Fruit fly (Drosophila melanogaster) whole organism, embryonic: ENCODE measurements around the gene NijB.

Source experiments
- Bgb ChIP-seq: fragments of 200-800 bp; sonication (Bioruptor generic); IDR thresholded peaks from 2 replicates; pipeline ENCODE4 v1.3.6; 2022; ENCODE audit warnings: missing biosample characterization, missing genetic modification characterization; ENCODE audit not compliant: partially characterized antibody
- CG15011 ChIP-seq: fragments of 200-800 bp; sonication (Bioruptor generic); optimal IDR thresholded peaks from 3 replicates; lab custom pipeline; 2018; ENCODE audit warnings: missing biosample characterization, mild to moderate bottlenecking, missing genetic modification characterization
- CG16779 ChIP-seq: fragments of 200-800 bp; sonication (Bioruptor generic); IDR thresholded peaks from 2 replicates; pipeline ENCODE4 v1.3.6; 2022; ENCODE audit warnings: missing biosample characterization, missing genetic modification characterization
- CG6854 ChIP-seq: fragments of 200-800 bp; sonication (Bioruptor generic); optimal IDR thresholded peaks from 3 replicates; lab custom pipeline; 2017; ENCODE audit warnings: missing biosample characterization, mild to moderate bottlenecking, missing genetic modification characterization
- CG7745 ChIP-seq: fragments of 200-800 bp; sonication (Bioruptor generic); optimal IDR thresholded peaks from 2 replicates; lab custom pipeline; 2018; ENCODE audit warnings: missing biosample characterization, mild to moderate bottlenecking, missing genetic modification characterization, moderate library complexity
- CG8281 ChIP-seq: fragments of 200-800 bp; sonication (Bioruptor generic); optimal IDR thresholded peaks from 2 replicates; lab custom pipeline; 2018; ENCODE audit warnings: missing biosample characterization, mild to moderate bottlenecking, missing genetic modification characterization, moderate library complexity
- Dip2 ChIP-seq: fragments of 200-800 bp; sonication (Bioruptor generic); IDR thresholded peaks from 2 replicates; pipeline ENCODE4 v1.3.6; 2022; ENCODE audit warnings: missing biosample characterization, missing genetic modification characterization
- TFAM ChIP-seq: fragments of 200-800 bp; sonication (Bioruptor generic); optimal IDR thresholded peaks from 2 replicates; lab custom pipeline; 2017; ENCODE audit warnings: missing biosample characterization, missing genetic modification characterization, inconsistent platforms
- ems ChIP-seq: fragments of 200-800 bp; sonication (Bioruptor generic); optimal IDR thresholded peaks from 3 replicates; lab custom pipeline; 2016; ENCODE audit warnings: missing biosample characterization, missing genetic modification characterization
- fd64A ChIP-seq: fragments of 200-800 bp; sonication (Bioruptor generic); optimal IDR thresholded peaks from 3 replicates; lab custom pipeline; 2018; ENCODE audit warnings: missing biosample characterization, mild to moderate bottlenecking, missing genetic modification characterization
- grau ChIP-seq: fragments of 200-800 bp; optimal IDR thresholded peaks from 3 replicates; lab custom pipeline; 2019; ENCODE audit warnings: missing biosample characterization, mild to moderate bottlenecking, missing genetic modification characterization, moderate library complexity
- jigr1 ChIP-seq: fragments of 200-800 bp; sonication (Bioruptor generic); IDR thresholded peaks from 3 replicates; pipeline ENCODE4 v1.3.6; 2022; ENCODE audit warnings: missing biosample characterization, missing genetic modification characterization
- lov ChIP-seq, 2 experiments: fragments of 200-800 bp in 1 of 2; fragments of >200 bp in 1 of 2; sonication (Bioruptor generic) in 1 of 2; IDR thresholded peaks in 1 of 2; optimal IDR thresholded peaks in 1 of 2; 2 replicates in 1 of 2; 3 replicates in 1 of 2; pipeline versions ENCODE4 v1.3.6 to Lab custom; 2017 to 2022; ENCODE audit warnings: missing biosample characterization in 1 of 2, missing genetic modification characterization in 1 of 2
- prd ChIP-seq, 3 experiments: fragments of >200 bp in 2 of 3; fragments of 200-800 bp in 1 of 3; sonication (Bioruptor generic) in 1 of 3; optimal IDR thresholded peaks in 2 of 3; IDR thresholded peaks in 1 of 3; 2 replicates in 2 of 3; 3 replicates in 1 of 3; pipeline versions ENCODE4 v1.3.6 to Lab custom; 2017 to 2022; ENCODE audit warnings: missing biosample characterization in 1 of 3, missing genetic modification characterization in 1 of 3

DNA sequence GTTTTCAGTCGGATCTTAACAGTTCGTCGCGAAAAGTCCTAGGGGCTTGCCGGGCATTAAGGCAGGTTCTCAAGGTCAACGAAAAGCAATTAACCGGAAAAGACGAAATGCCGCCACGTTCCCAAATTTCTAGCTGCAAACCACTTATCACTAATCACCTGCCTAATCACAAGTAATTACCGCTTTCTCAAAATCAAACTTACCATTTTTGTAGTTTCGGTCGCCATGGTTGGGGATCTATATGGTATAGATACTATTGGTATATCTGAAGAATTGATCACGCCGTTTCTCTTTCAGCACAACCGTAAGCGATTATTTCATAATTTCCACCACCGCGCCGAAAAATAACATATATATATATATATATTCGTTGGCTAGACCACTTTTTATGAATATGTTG lies 46.4 kb upstream of the NijB start:
- TF ChIP-seq CG6854 (GFP tag; lab: Kevin White, UChicago) (no peak), grau (tag; lab: Kevin White, UChicago) (no peak), prd (optimal IDR thresholded peaks at IDR 0.05; lab: Kevin White, UChicago) (no peak), prd (GFP tag; IDR thresholded peaks at IDR 0.05; lab: Robert Waterston, UW) (no peak), Dip2 (no peak), ems (GFP tag; lab: Kevin White, UChicago) (no peak), TFAM (GFP tag; lab: Kevin White, UChicago) (no peak), CG8281 (tag; lab: Kevin White, UChicago) (no peak), jigr1 (GFP tag; lab: Robert Waterston, UW) (no peak), lov (optimal IDR thresholded peaks at IDR 0.05; lab: Kevin White, UChicago) (no peak), lov (GFP tag; IDR thresholded peaks at IDR 0.05; lab: Robert Waterston, UW) (no peak), Bgb (GFP tag; lab: Robert Waterston, UW) (no peak), CG15011 (GFP tag; lab: Kevin White, UChicago) (no peak), fd64A (GFP tag; lab: Kevin White, UChicago) (no peak), CG16779 (GFP tag; lab: Robert Waterston, UW) (no peak), CG7745 (tag; lab: Kevin White, UChicago) (no peak)
